Worm (Caenorhabditis elegans): Measurements from ENCODE around the gene str-155.

str-155 gene

DNA sequence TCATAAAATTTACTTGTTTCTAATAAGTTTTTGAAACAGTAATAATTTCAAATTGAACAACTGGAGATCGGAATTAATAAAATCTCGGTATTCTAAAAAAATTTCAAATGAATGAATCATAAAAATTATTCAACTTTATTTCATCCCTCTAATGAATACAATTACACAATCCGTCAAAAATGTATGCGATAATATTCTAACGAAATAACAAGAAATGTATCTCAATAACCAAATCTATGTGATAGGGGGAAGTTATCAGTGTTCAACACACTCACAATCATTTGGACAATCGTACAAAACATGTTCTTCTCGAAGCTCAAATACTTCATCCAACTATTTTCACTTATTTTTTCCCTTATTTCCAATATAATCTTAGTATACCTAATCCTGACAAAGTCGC, 25.9 kb downstream of the str-155 start, which contains the start of gene Y9C9A.5:
TSS of gene Y9C9A.5 (plus strand) at position 301 of the 400 bp plus-strand sequence.
- TF ChIP-seq fos-1 (tag; optimal IDR thresholded peaks at IDR 0.05) (no peak), nhr-25 (tag; optimal IDR thresholded peaks at IDR 0.05) (no peak), sem-4 (tag; optimal IDR thresholded peaks at IDR 0.05) (no peak), lin-11 (tag; optimal IDR thresholded peaks at IDR 0.05) (no peak), blmp-1 (tag; optimal IDR thresholded peaks at IDR 0.05; ENCODE audit: insufficient read depth) (no peak), nhr-11 (tag; optimal IDR thresholded peaks at IDR 0.05) (no peak), mdl-1 (tag; optimal IDR thresholded peaks at IDR 0.05) (no peak), peb-1 (tag; optimal IDR thresholded peaks at IDR 0.05) (no peak), ZK546.5 (tag; optimal IDR thresholded peaks at IDR 0.05) (no peak), lin-39 (tag; optimal IDR thresholded peaks at IDR 0.05) (no peak), nhr-23 (tag; optimal IDR thresholded peaks at IDR 0.05) (no peak), alr-1 (tag; optimal IDR thresholded peaks at IDR 0.05) (no peak), zag-1 (tag; optimal IDR thresholded peaks at IDR 0.05) (no peak), F13H6.1 (tag; optimal IDR thresholded peaks at IDR 0.05) (no peak), unc-62 (GFP tag; optimal IDR thresholded peaks at IDR 0.05) (no peak), aly-2 (tag; optimal IDR thresholded peaks at IDR 0.05) (no peak), snpc-4 (tag; optimal IDR thresholded peaks at IDR 0.05) (no peak), nhr-21 (tag; optimal IDR thresholded peaks at IDR 0.05) (no peak), elt-3 (tag; optimal IDR thresholded peaks at IDR 0.05) (no peak), ceh-16 (tag; optimal IDR thresholded peaks at IDR 0.05) (no peak)

DNA sequence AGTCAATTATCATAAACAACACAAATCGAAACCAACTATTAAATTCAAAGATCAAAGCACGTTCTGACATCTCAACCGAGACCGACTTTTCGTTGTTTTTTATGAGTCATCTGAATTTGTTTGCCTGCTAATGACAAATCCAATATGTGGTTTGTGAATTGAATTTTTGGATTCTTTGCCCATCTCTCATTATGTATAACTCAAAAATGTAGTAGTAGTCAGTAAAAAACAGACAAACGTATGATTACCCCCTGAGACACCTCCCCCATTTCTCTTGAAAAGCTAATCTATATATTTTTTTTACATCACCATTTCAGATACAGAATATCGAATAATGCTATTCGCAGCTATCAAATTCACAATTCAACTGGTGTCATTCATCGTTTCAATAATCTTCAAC, 30.0 kb downstream of the str-155 start, which contains the start of gene str-169:
TSS of gene str-169 (plus strand) at position 301 of the 400 bp plus-strand sequence.
- TF ChIP-seq lsy-2 (tag; optimal IDR thresholded peaks at IDR 0.05) (no peak), ztf-4 (tag; optimal IDR thresholded peaks at IDR 0.05) (no peak), ceh-82 (tag; optimal IDR thresholded peaks at IDR 0.05) (no peak), sma-9 (GFP tag; optimal IDR thresholded peaks at IDR 0.05) (no peak), sma-9 (tag; optimal IDR thresholded peaks at IDR 0.05) (no peak), sma-3 (GFP tag; optimal IDR thresholded peaks at IDR 0.05) (no peak), C34F6.9 (tag; optimal IDR thresholded peaks at IDR 0.05) (no peak), nhr-77 (tag; optimal IDR thresholded peaks at IDR 0.05) (no peak), nhr-10 (tag; optimal IDR thresholded peaks at IDR 0.05) (no peak), blmp-1 (tag; optimal IDR thresholded peaks at IDR 0.05; ENCODE audit: insufficient read depth) (no peak), Y55F3AM.14 (GFP tag; optimal IDR thresholded peaks at IDR 0.05) (no peak), lin-11 (tag; optimal IDR thresholded peaks at IDR 0.05) (no peak), aly-2 (tag; optimal IDR thresholded peaks at IDR 0.05) (no peak)

- TF ChIP-seq lin-13 (GFP tag; optimal IDR thresholded peaks at IDR 0.05) (no peak), unc-39 (tag; optimal IDR thresholded peaks at IDR 0.05) (no peak), fos-1 (tag; optimal IDR thresholded peaks at IDR 0.05) (no peak), nhr-237 (tag; optimal IDR thresholded peaks at IDR 0.05) (no peak), lin-39 (tag; optimal IDR thresholded peaks at IDR 0.05) (no peak), blmp-1 (tag; optimal IDR thresholded peaks at IDR 0.05; ENCODE audit: insufficient read depth) (no peak), nhr-25 (tag; optimal IDR thresholded peaks at IDR 0.05) (no peak), ztf-4 (tag; optimal IDR thresholded peaks at IDR 0.05) (no peak)
Measured at ce11 chrIV:4953887-4954286, 38.1 kb downstream of the str-155 start, which contains the start of gene str-163. str-163 (plus strand) TSS chrIV:4954187.

DNA sequence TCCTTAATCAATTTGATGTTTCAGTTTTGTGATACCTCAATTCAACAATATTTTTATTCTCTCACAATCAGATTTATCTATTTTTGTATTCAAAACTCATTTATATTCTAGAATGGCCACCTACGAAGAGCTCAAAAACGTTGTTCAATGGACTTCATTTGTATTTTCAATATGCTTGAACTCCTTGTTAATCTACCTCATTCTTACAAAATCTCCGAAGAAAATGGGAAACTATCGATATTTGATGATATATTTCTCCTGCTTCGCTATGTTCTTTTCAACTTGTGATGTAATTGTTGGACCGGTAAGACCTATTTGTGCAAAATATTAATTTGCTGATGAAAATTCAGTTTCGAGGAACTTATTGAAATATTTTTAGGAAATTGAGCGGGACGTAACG, 44.8 kb downstream of the str-155 start, which contains the start of gene str-164:
TSS of gene str-164 (plus strand) at position 113 of the 400 bp plus-strand sequence.
- no peak for TF ChIP-seq nhr-77 (tag; optimal IDR thresholded peaks at IDR 0.05)
- TF ChIP-seq unc-62 (GFP tag; optimal IDR thresholded peaks at IDR 0.05) = no peak
- TF ChIP-seq unc-39 (tag; optimal IDR thresholded peaks at IDR 0.05) = no peak
- TF ChIP-seq ztf-1 (GFP tag; conservative IDR thresholded peaks at IDR 0.05) = no peak
- no peak for TF ChIP-seq R02D3.7 (tag; optimal IDR thresholded peaks at IDR 0.05)
- no peak for TF ChIP-seq lin-13 (GFP tag; optimal IDR thresholded peaks at IDR 0.05)
- TF ChIP-seq elt-1 (tag; optimal IDR thresholded peaks at IDR 0.05) = no peak
- no peak for TF ChIP-seq blmp-1 (tag; optimal IDR thresholded peaks at IDR 0.05; ENCODE audit: insufficient read depth)
- TF ChIP-seq skn-1 (tag; optimal IDR thresholded peaks at IDR 0.05) = no peak
- no peak for TF ChIP-seq crh-2 (tag; optimal IDR thresholded peaks at IDR 0.05)
- TF ChIP-seq nhr-11 (tag; optimal IDR thresholded peaks at IDR 0.05) = no peak
- TF ChIP-seq snpc-4 (tag; optimal IDR thresholded peaks at IDR 0.05) = no peak
- TF ChIP-seq fos-1 (tag; optimal IDR thresholded peaks at IDR 0.05) = no peak
- TF ChIP-seq sma-9 (GFP tag; optimal IDR thresholded peaks at IDR 0.05) = no peak
- TF ChIP-seq sma-9 (tag; optimal IDR thresholded peaks at IDR 0.05) = no peak

All from whole organism, L2 larva.